Worm (Caenorhabditis elegans): ENCODE measurements around the gene F46C3.2.

DNA sequence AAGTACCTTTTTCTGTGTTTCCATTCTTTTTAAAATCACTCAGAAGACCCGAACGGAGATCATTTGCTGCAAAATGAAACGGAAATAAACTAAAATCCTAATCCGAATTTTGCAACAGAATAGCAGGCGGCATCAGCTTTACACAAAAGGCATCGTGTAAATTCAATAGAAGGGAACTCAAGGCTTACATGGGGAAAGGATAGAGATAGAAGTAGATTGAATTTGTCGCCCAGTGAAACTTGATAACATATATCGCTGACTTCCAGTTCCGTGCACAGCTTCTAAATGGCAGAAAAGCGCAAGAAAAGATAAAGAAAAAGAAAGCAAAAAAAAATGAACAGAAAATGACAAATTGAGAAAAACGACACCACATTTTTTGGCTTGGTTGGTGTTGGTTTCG is 12.7 kb downstream of the F46C3.2 start, which contains the start of gene slo-2:
- TF ChIP-seq dao-5 (tag; optimal IDR thresholded peaks at IDR 0.05) = no peak
- TF ChIP-seq him-1 (tag; optimal IDR thresholded peaks at IDR 0.05) = no peak
